Fruit fly (Drosophila melanogaster) whole organism, prepupa: ENCODE results near the gene eEF1alpha2.

Experiments used
- Blimp-1 ChIP-seq: fragments of 200-800 bp; sonication (Bioruptor generic); optimal IDR thresholded peaks from 3 replicates; lab custom pipeline; 2017; ENCODE audit warnings: missing biosample characterization, missing genetic modification characterization, mild to moderate bottlenecking, moderate library complexity, missing genetic modification reagents
- CG10631 ChIP-seq: fragments of 200-800 bp; sonication (Bioruptor generic); optimal IDR thresholded peaks from 2 replicates; lab custom pipeline; 2016; ENCODE audit warnings: missing biosample characterization, missing genetic modification characterization
- CG10669 ChIP-seq: fragments of 200-800 bp; sonication (Bioruptor generic); optimal IDR thresholded peaks from 3 replicates; lab custom pipeline; 2018; ENCODE audit warnings: missing biosample characterization, mild to moderate bottlenecking, missing genetic modification characterization, moderate library complexity
- CG11294 ChIP-seq: fragments of 200-800 bp; sonication (Bioruptor generic); IDR thresholded peaks from 2 replicates; pipeline ENCODE4 v1.3.6; 2022; ENCODE audit warnings: missing biosample characterization, missing genetic modification characterization
- CG11762 ChIP-seq: fragments of 200-800 bp; sonication (Bioruptor generic); optimal IDR thresholded peaks from 3 replicates; lab custom pipeline; 2016; ENCODE audit warnings: missing biosample characterization, missing genetic modification characterization; ENCODE audit not compliant: insufficient read depth
- CG11902 ChIP-seq: fragments of 200-800 bp; sonication (Bioruptor generic); optimal IDR thresholded peaks from 3 replicates; lab custom pipeline; 2016; ENCODE audit warnings: missing biosample characterization, missing genetic modification characterization
- CG15336 ChIP-seq: fragments of 200-800 bp; sonication (Bioruptor generic); IDR thresholded peaks from 2 replicates; pipeline ENCODE4 v1.3.6; 2022; ENCODE audit warnings: missing biosample characterization, missing genetic modification characterization
- CG16779 ChIP-seq: fragments of 200-800 bp; sonication (Bioruptor generic); optimal IDR thresholded peaks from 3 replicates; lab custom pipeline; 2017; ENCODE audit warnings: missing biosample characterization, mild to moderate bottlenecking, missing genetic modification characterization
- CG3032 ChIP-seq: fragments of 200-800 bp; optimal IDR thresholded peaks from 2 replicates; lab custom pipeline; 2019; ENCODE audit warnings: missing biosample characterization, mild to moderate bottlenecking, missing genetic modification characterization, moderate library complexity
- CG31627 ChIP-seq: fragments of 200-800 bp; sonication (Bioruptor generic); optimal IDR thresholded peaks from 3 replicates; lab custom pipeline; 2016; ENCODE audit warnings: missing biosample characterization, missing genetic modification characterization
- CG32006 ChIP-seq: fragments of 200-800 bp; sonication (Bioruptor generic); optimal IDR thresholded peaks from 3 replicates; lab custom pipeline; 2017; ENCODE audit warnings: missing biosample characterization, mild to moderate bottlenecking, missing genetic modification characterization
- CG34406 ChIP-seq: fragments of 200-800 bp; sonication (Bioruptor generic); optimal IDR thresholded peaks from 3 replicates; lab custom pipeline; 2016; ENCODE audit warnings: missing biosample characterization, missing genetic modification characterization
- CG3919 ChIP-seq: fragments of 200-800 bp; sonication (Bioruptor generic); optimal IDR thresholded peaks from 3 replicates; lab custom pipeline; 2016; ENCODE audit warnings: missing biosample characterization, missing genetic modification characterization
- CG4318 ChIP-seq: fragments of 200-800 bp; sonication (Bioruptor generic); optimal IDR thresholded peaks from 3 replicates; lab custom pipeline; 2017; ENCODE audit warnings: missing biosample characterization, mild to moderate bottlenecking, missing genetic modification characterization
- CG6163 ChIP-seq: fragments of 200-800 bp; sonication (Bioruptor generic); IDR thresholded peaks from 3 replicates; pipeline ENCODE4 v1.3.6; 2022; ENCODE audit warnings: missing biosample characterization, missing genetic modification characterization
- CG6276 ChIP-seq: fragments of 200-800 bp; sonication (Bioruptor generic); optimal IDR thresholded peaks from 2 replicates; lab custom pipeline; 2017; ENCODE audit warnings: missing biosample characterization, mild to moderate bottlenecking, missing genetic modification characterization
- CG6792 ChIP-seq: fragments of 200-800 bp; sonication (Bioruptor generic); optimal IDR thresholded peaks from 3 replicates; lab custom pipeline; 2016; ENCODE audit warnings: missing biosample characterization, missing genetic modification characterization
- CG6808 ChIP-seq: fragments of 200-800 bp; sonication (Bioruptor generic); optimal IDR thresholded peaks from 3 replicates; lab custom pipeline; 2017; ENCODE audit warnings: missing biosample characterization, missing genetic modification characterization, mild to moderate bottlenecking, moderate library complexity, missing genetic modification reagents
- CG6854 ChIP-seq: fragments of 200-800 bp; sonication (Bioruptor generic); optimal IDR thresholded peaks from 2 replicates; lab custom pipeline; 2017; ENCODE audit warnings: missing biosample characterization, mild to moderate bottlenecking, missing genetic modification characterization
- CG8119 ChIP-seq: fragments of 200-800 bp; sonication (Bioruptor generic); IDR thresholded peaks from 3 replicates; pipeline ENCODE4 v1.3.6; 2022; ENCODE audit warnings: missing biosample characterization, missing genetic modification characterization
- CG8319 ChIP-seq: fragments of 200-800 bp; sonication (Bioruptor generic); optimal IDR thresholded peaks from 3 replicates; lab custom pipeline; 2016; ENCODE audit warnings: missing biosample characterization, missing genetic modification characterization
- CG8632 ChIP-seq: fragments of 200-800 bp; sonication (Bioruptor generic); optimal IDR thresholded peaks from 3 replicates; lab custom pipeline; 2016; ENCODE audit warnings: missing biosample characterization, missing genetic modification characterization
- CG9139 ChIP-seq: fragments of 200-800 bp; sonication (Bioruptor generic); optimal IDR thresholded peaks from 3 replicates; lab custom pipeline; 2017; ENCODE audit warnings: missing biosample characterization, mild to moderate bottlenecking, missing genetic modification characterization
- Eip78C ChIP-seq: fragments of 200-800 bp; sonication (Bioruptor generic); peaks from one replicate; lab custom pipeline; 2016; ENCODE audit warnings: missing biosample characterization, missing genetic modification characterization
- Eip93F ChIP-seq: fragments of 200-800 bp; sonication (Bioruptor generic); optimal IDR thresholded peaks from 2 replicates; lab custom pipeline; 2016; ENCODE audit warnings: missing biosample characterization, mild to moderate bottlenecking, missing genetic modification characterization
- Ets21C ChIP-seq: fragments of 200-800 bp; sonication (Bioruptor generic); optimal IDR thresholded peaks from 3 replicates; lab custom pipeline; 2016; ENCODE audit warnings: missing biosample characterization, missing genetic modification characterization
- Ets96B ChIP-seq: fragments of 200-800 bp; optimal IDR thresholded peaks from 2 replicates; lab custom pipeline; 2019; ENCODE audit warnings: missing biosample characterization, mild to moderate bottlenecking, missing genetic modification characterization, moderate library complexity
- Gug ChIP-seq: fragments of 200-800 bp; sonication (Bioruptor generic); IDR thresholded peaks from 2 replicates; pipeline ENCODE4 v1.3.6; 2022; ENCODE audit warnings: missing biosample characterization, missing genetic modification characterization
- Hr38 ChIP-seq: sonication (Bioruptor generic); optimal IDR thresholded peaks from 2 replicates; lab custom pipeline; 2016; ENCODE audit warnings: missing biosample characterization, missing genetic modification characterization
- Hr39 ChIP-seq: fragments of 200-800 bp; sonication (Bioruptor generic); optimal IDR thresholded peaks from 2 replicates; lab custom pipeline; 2016; ENCODE audit warnings: missing biosample characterization, missing genetic modification characterization
- Hr4 ChIP-seq: fragments of 200-800 bp; sonication (Bioruptor generic); optimal IDR thresholded peaks from 3 replicates; lab custom pipeline; 2016; ENCODE audit warnings: missing biosample characterization, missing genetic modification characterization
- Lpt ChIP-seq: fragments of 200-800 bp; sonication (Bioruptor generic); optimal IDR thresholded peaks from 3 replicates; lab custom pipeline; 2016; ENCODE audit warnings: missing biosample characterization, missing genetic modification characterization
- Met ChIP-seq: fragments of 200-800 bp; sonication (Bioruptor generic); optimal IDR thresholded peaks from 3 replicates; lab custom pipeline; 2016; ENCODE audit warnings: missing biosample characterization, missing genetic modification characterization
- OdsH ChIP-seq: fragments of 200-800 bp; sonication (Bioruptor generic); optimal IDR thresholded peaks from 3 replicates; lab custom pipeline; 2016; ENCODE audit warnings: missing biosample characterization, missing genetic modification characterization
- Smox ChIP-seq: fragments of 200-800 bp; sonication (Bioruptor generic); optimal IDR thresholded peaks from 3 replicates; lab custom pipeline; 2016; ENCODE audit warnings: missing biosample characterization, missing genetic modification characterization
- Sox102F ChIP-seq: fragments of 200-800 bp; sonication (Bioruptor generic); optimal IDR thresholded peaks from 2 replicates; lab custom pipeline; 2016; ENCODE audit warnings: missing biosample characterization, mild to moderate bottlenecking, missing genetic modification characterization
- Sox14 ChIP-seq: fragments of 200-800 bp; sonication (Bioruptor generic); optimal IDR thresholded peaks from 3 replicates; lab custom pipeline; 2016; ENCODE audit warnings: missing biosample characterization, missing genetic modification characterization
- achi ChIP-seq: fragments of 200-800 bp; sonication (Bioruptor generic); optimal IDR thresholded peaks from 3 replicates; lab custom pipeline; 2016; ENCODE audit warnings: missing biosample characterization, missing genetic modification characterization
- dac ChIP-seq: fragments of 200-800 bp; sonication (Bioruptor generic); optimal IDR thresholded peaks from 2 replicates; lab custom pipeline; 2017; ENCODE audit warnings: missing biosample characterization, mild to moderate bottlenecking, missing genetic modification characterization
- dsx ChIP-seq: fragments of 200-800 bp; optimal IDR thresholded peaks from 3 replicates; lab custom pipeline; 2019; ENCODE audit warnings: missing biosample characterization, mild to moderate bottlenecking, missing genetic modification characterization, moderate library complexity; ENCODE audit not compliant: poor library complexity, severe bottlenecking
- eg ChIP-seq: fragments of 200-800 bp; sonication (Bioruptor generic); IDR thresholded peaks from 3 replicates; pipeline ENCODE4 v1.3.6; 2022; ENCODE audit warnings: missing biosample characterization, missing genetic modification characterization
- esn ChIP-seq: fragments of 200-800 bp; sonication (Bioruptor generic); optimal IDR thresholded peaks from 2 replicates; lab custom pipeline; 2016; ENCODE audit warnings: missing biosample characterization, mild to moderate bottlenecking, missing genetic modification characterization, moderate library complexity
- fd59A ChIP-seq: fragments of 200-800 bp; sonication (Bioruptor generic); optimal IDR thresholded peaks from 2 replicates; lab custom pipeline; 2017; ENCODE audit warnings: missing biosample characterization, mild to moderate bottlenecking, missing genetic modification characterization, missing genetic modification reagents
- fd85E ChIP-seq: fragments of 200-800 bp; sonication (Bioruptor generic); optimal IDR thresholded peaks from 3 replicates; lab custom pipeline; 2016; ENCODE audit warnings: missing biosample characterization, missing genetic modification characterization
- fkh ChIP-seq: fragments of 200-800 bp; sonication (Bioruptor generic); optimal IDR thresholded peaks from 3 replicates; lab custom pipeline; 2017; ENCODE audit warnings: missing biosample characterization, mild to moderate bottlenecking, missing genetic modification characterization, moderate library complexity
- lz ChIP-seq: fragments of 200-800 bp; sonication (Bioruptor generic); optimal IDR thresholded peaks from 3 replicates; lab custom pipeline; 2016; ENCODE audit warnings: missing biosample characterization, missing genetic modification characterization
- net ChIP-seq: fragments of 200-800 bp; sonication (Bioruptor generic); optimal IDR thresholded peaks from 3 replicates; lab custom pipeline; 2016; ENCODE audit warnings: missing biosample characterization, missing genetic modification characterization
- salr ChIP-seq, 2 experiments: fragments of 200-800 bp; sonication (Bioruptor generic); optimal IDR thresholded peaks; 3 replicates each; lab custom pipeline; 2016 to 2018; ENCODE audit warnings: missing biosample characterization in 2 of 2, missing genetic modification characterization in 2 of 2, mild to moderate bottlenecking in 1 of 2
- spab ChIP-seq: fragments of 200-800 bp; sonication (Bioruptor generic); optimal IDR thresholded peaks from 2 replicates; lab custom pipeline; 2017; ENCODE audit warnings: missing biosample characterization, mild to moderate bottlenecking, missing genetic modification characterization, missing genetic modification reagents
- topi ChIP-seq: fragments of 200-800 bp; sonication (Bioruptor generic); optimal IDR thresholded peaks from 3 replicates; lab custom pipeline; 2016; ENCODE audit warnings: missing biosample characterization, missing genetic modification characterization
- vri ChIP-seq: fragments of 200-800 bp; sonication (Bioruptor generic); optimal IDR thresholded peaks from 3 replicates; lab custom pipeline; 2016; ENCODE audit warnings: missing biosample characterization, mild to moderate bottlenecking, missing genetic modification characterization

The eEF1alpha2 gene

dm6 chr3R:31725486-31726227 is 12.6 kb upstream of the eEF1alpha2 start:
- TF ChIP-seq CG9139 (GFP tag; lab: Kevin White, UChicago) (peak; percentile 87), esn (GFP tag; lab: Kevin White, UChicago) (peak; percentile 1), CG6163 (GFP tag; lab: Robert Waterston, UW) (peak; percentile 68; the same call in 2 of the 3 replicates), CG31627 (GFP tag; lab: Kevin White, UChicago) (no peak), CG6792 (peak; percentile 16), CG8632 (GFP tag; lab: Kevin White, UChicago) (no peak), CG10631 (GFP tag; lab: Kevin White, UChicago) (no peak), dsx (GFP tag; lab: Kevin White, UChicago) (peak; percentile 37), lz (peak; percentile 10), CG8319 (GFP tag; lab: Kevin White, UChicago) (no peak), CG8119 (GFP tag; lab: Robert Waterston, UW) (peak; percentile 45; the same call in 1 of the 3 replicates), CG34406 (GFP tag; lab: Kevin White, UChicago) (no peak), dac (GFP tag; lab: Kevin White, UChicago) (no peak), Hr4 (GFP tag; lab: Kevin White, UChicago) (no peak), Ets96B (no peak), CG6276 (GFP tag; lab: Kevin White, UChicago) (no peak), Eip93F (GFP tag; lab: Kevin White, UChicago) (no peak), vri (peak; percentile 11), CG6808 (peak; percentile 79), CG11762 (GFP tag; lab: Kevin White, UChicago) (no peak), CG6854 (GFP tag; lab: Kevin White, UChicago) (peak; percentile 91), fkh (GFP tag; lab: Kevin White, UChicago) (peak; percentile 56), CG10669 (GFP tag; lab: Kevin White, UChicago) (peak; percentile 24), topi (no peak), CG3919 (GFP tag; lab: Kevin White, UChicago) (no peak), CG16779 (tag; lab: Kevin White, UChicago) (no peak), Ets21C (no peak), Hr39 (GFP tag; lab: Kevin White, UChicago) (no peak), CG3032 (tag; lab: Kevin White, UChicago) (peak; percentile 8), Sox14 (peak; percentile 52), Smox (GFP tag; lab: Kevin White, UChicago) (no peak), CG15336 (peak; percentile 41; the same call in 1 of the 2 replicates), OdsH (GFP tag; lab: Kevin White, UChicago) (no peak), fd59A (peak; percentile 2), CG11294 (GFP tag; lab: Robert Waterston, UW) (no peak), Gug (no peak), Blimp-1 (GFP tag; lab: Kevin White, UChicago) (peak; percentile 29), Hr38 (GFP tag; lab: Kevin White, UChicago) (no peak), fd85E (no peak), Met (no peak), CG11902 (GFP tag; lab: Kevin White, UChicago) (no peak), salr (GFP tag; optimal IDR thresholded peaks at IDR 0.05; lab: Kevin White, UChicago) (peak in 1 of 2 experiments; percentile 40), spab (peak; percentile 46), achi (GFP tag; lab: Kevin White, UChicago) (no peak), Sox102F (GFP tag; lab: Kevin White, UChicago) (no peak), CG32006 (GFP tag; lab: Kevin White, UChicago) (no peak), Eip78C (GFP tag; lab: Kevin White, UChicago) (peak; percentile 44), eg (GFP tag; lab: Robert Waterston, UW) (no peak; the same call in 2 of the 3 replicates), net (GFP tag; lab: Kevin White, UChicago) (no peak), Lpt (no peak), CG4318 (GFP tag; lab: Kevin White, UChicago) (no peak)
